Fruit fly (Drosophila melanogaster): ENCODE data around the gene lft.

lft gene

DNA sequence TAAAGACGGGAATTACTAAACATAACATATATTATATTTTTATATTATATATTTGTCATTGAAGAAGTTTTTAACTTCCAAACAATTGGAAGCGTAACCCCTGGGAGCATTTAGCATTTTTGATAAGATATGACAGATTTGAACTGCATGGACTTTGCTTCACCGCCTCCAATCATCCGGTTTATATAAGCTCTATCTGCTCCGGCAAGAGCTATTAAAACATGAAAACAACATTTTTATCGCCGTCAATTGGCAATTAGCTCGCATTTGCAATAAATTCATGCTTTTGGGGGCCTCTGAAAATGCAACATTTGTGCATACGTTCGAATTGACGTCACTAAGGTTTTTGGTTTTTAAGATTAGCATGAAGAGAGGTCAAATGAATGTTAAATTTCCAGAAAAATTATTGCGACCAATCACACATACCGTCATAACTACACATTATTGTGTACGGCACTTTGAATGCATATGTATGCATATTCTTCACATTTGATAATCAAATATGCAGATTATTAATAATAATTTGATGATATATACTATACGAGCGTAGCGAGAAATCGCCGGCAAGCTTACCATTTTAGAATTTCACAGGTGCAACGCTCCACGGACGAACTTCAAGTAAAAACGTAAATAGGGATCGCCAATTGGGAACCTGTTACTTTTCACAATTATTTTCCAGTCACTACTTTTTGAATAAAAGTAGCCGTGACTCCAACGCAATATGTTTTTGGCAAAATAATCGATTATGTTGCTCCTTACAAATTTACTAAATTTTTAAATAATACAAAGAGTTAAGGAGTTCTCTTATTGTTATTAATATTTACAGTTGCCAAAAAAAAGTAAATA is 31.6 kb downstream of the lft start, which contains the start of gene Mdh1:
TSS of gene Mdh1 (minus strand) at position 691 of the 846 bp plus-strand sequence.
- TF ChIP-seq Eip78C (GFP tag) (peak; percentile 64), vri (GFP tag; optimal IDR thresholded peaks at IDR 0.05) (peak; percentile 55), cyc (GFP tag; optimal IDR thresholded peaks at IDR 0.05) (no peak), CG6808 (GFP tag; optimal IDR thresholded peaks at IDR 0.05) (peak; percentile 4), ss (GFP tag; optimal IDR thresholded peaks at IDR 0.05) (peak; percentile 11 to 40), fd85E (GFP tag; optimal IDR thresholded peaks at IDR 0.05) (no peak), CG31627 (GFP tag; optimal IDR thresholded peaks at IDR 0.05) (no peak), Eip93F (GFP tag; optimal IDR thresholded peaks at IDR 0.05) (peak; percentile 18)

DNA sequence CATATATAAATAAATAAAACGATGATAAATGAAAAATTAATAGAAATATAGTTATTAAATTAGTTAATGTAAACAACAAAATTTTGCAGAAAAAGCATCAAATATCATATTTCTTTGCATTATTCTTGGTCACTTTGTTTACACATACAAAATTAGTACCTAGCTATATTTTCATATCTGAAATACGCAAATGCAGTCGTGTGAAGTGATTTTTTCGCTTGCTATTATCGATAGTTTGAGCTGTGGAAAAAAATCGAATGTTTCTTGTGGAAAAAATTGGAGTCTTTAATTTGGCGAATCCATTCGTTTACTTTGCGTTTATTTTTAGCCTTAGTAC is 32.2 kb downstream of the lft start, which contains the start of gene Cnot4:
TSS of gene Cnot4 (plus strand) at position 229 of the 337 bp plus-strand sequence.
- TF ChIP-seq ss (GFP tag; optimal IDR thresholded peaks at IDR 0.05) = no peak
- no peak for TF ChIP-seq Ets21C (GFP tag; optimal IDR thresholded peaks at IDR 0.05)
- no peak for TF ChIP-seq vri (GFP tag; optimal IDR thresholded peaks at IDR 0.05)
- no peak for TF ChIP-seq CG7368 (GFP tag; optimal IDR thresholded peaks at IDR 0.05)
- TF ChIP-seq Eip75B (GFP tag; optimal IDR thresholded peaks at IDR 0.05) = no peak
- no peak for TF ChIP-seq spab (GFP tag; optimal IDR thresholded peaks at IDR 0.05)
- TF ChIP-seq CG8632 (GFP tag; optimal IDR thresholded peaks at IDR 0.05) = no peak
- no peak for TF ChIP-seq CG11902 (GFP tag; optimal IDR thresholded peaks at IDR 0.05)
- no peak for TF ChIP-seq CG34406 (GFP tag; optimal IDR thresholded peaks at IDR 0.05)
- no peak for TF ChIP-seq Blimp-1 (GFP tag; optimal IDR thresholded peaks at IDR 0.05)
- no peak for TF ChIP-seq fkh (GFP tag; optimal IDR thresholded peaks at IDR 0.05)
- TF ChIP-seq achi (GFP tag; optimal IDR thresholded peaks at IDR 0.05) = no peak
- TF ChIP-seq CG8319 (GFP tag; optimal IDR thresholded peaks at IDR 0.05) = no peak
- TF ChIP-seq CG31627 (GFP tag; optimal IDR thresholded peaks at IDR 0.05) = no peak
- no peak for TF ChIP-seq CG6808 (GFP tag; optimal IDR thresholded peaks at IDR 0.05)

DNA sequence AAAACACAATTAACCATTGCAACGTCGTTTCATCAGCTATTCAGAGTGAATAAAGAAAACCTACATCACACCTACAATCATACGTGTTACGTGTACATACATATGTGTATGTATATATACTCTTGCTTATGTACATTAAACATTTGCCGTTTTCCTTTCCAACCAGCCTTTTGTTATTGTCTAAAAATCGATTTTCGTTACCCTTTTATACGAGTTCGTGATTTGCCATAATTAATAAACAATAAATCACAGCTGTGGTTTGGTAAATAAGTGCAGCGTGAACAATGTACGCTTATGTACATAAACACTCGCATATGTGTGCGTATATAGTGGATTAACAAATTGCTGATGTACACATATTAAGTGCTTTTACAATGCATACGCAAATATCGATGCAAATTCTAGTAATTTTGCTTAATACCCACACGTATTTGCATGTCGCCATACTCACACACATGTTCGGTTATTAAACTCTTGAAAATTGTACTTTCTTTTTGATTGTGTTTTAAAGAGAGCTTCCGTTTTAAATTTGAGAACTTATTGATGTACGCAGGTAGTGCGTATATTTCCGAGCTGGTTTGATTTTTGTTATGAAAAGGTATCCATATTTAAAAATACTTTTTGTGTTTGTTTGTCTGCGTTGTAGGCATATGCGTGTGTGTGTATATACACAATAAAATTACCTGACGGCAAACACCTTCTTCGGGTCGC is 32.8 kb downstream of the lft start:
- TF ChIP-seq CG3032 (tag; optimal IDR thresholded peaks at IDR 0.05) = no peak
- peak; percentile 83 for TF ChIP-seq fkh (GFP tag; optimal IDR thresholded peaks at IDR 0.05)
- no peak for TF ChIP-seq CG6808 (GFP tag; optimal IDR thresholded peaks at IDR 0.05)
- TF ChIP-seq Eip78C (GFP tag) = peak; percentile 46
- TF ChIP-seq acj6 (GFP tag; optimal IDR thresholded peaks at IDR 0.05) = no peak
- peak; percentile 14 for TF ChIP-seq esn (GFP tag; optimal IDR thresholded peaks at IDR 0.05)
- TF ChIP-seq CG1621 (tag; optimal IDR thresholded peaks at IDR 0.05) = no peak
- no peak for TF ChIP-seq achi (GFP tag; optimal IDR thresholded peaks at IDR 0.05)
- TF ChIP-seq CG9139 (GFP tag; optimal IDR thresholded peaks at IDR 0.05) = no peak
- peak; percentile 28 for TF ChIP-seq topi (GFP tag; optimal IDR thresholded peaks at IDR 0.05)
- no peak for TF ChIP-seq CG6854 (GFP tag; optimal IDR thresholded peaks at IDR 0.05)
- no peak for TF ChIP-seq Eip93F (GFP tag; optimal IDR thresholded peaks at IDR 0.05)
- no peak for TF ChIP-seq OdsH (GFP tag; optimal IDR thresholded peaks at IDR 0.05)
- peak; percentile 50 for TF ChIP-seq vri (GFP tag; optimal IDR thresholded peaks at IDR 0.05)
- TF ChIP-seq Smox (GFP tag; optimal IDR thresholded peaks at IDR 0.05) = no peak
- no peak for TF ChIP-seq Gug (GFP tag; IDR thresholded peaks at IDR 0.05)
- peak in 1 of 2 experiments; percentile 72 for TF ChIP-seq ss (GFP tag; optimal IDR thresholded peaks at IDR 0.05)

DNA sequence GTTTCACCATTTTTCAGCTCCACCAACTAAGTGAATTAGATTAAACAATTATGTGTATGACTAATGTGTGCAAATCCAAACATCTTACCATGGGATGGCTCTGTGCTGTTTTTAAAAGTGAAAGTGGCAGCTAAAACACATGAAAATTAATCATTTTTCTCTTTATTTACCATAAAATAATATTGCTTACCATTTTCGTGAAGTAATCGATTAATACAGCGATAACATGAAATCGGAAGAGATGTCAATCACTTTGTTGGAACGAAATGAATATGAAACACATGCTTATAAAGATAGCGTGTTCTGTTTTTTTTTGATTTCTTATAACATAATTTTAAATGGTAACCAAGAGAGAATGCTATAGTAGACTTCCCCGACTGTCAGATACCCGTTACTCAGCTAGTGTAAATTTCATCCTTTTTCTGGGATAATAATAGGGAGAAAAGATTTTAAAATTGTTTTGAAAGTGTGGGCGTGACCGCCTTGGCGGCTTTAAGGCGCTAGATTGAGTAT is 39.6 kb downstream of the lft start:
- TF ChIP-seq CG7368 (GFP tag; optimal IDR thresholded peaks at IDR 0.05) (no peak), fkh (GFP tag; optimal IDR thresholded peaks at IDR 0.05) (peak; percentile 9), spab (GFP tag; optimal IDR thresholded peaks at IDR 0.05) (no peak), CG31627 (GFP tag; optimal IDR thresholded peaks at IDR 0.05) (no peak), CG10669 (GFP tag; optimal IDR thresholded peaks at IDR 0.05) (peak; percentile 78), CG32006 (GFP tag; optimal IDR thresholded peaks at IDR 0.05) (no peak), CG10631 (GFP tag; optimal IDR thresholded peaks at IDR 0.05) (no peak), CG6163 (GFP tag; IDR thresholded peaks at IDR 0.05) (no peak), CG9139 (GFP tag; optimal IDR thresholded peaks at IDR 0.05) (no peak), Gug (GFP tag; IDR thresholded peaks at IDR 0.05) (no peak), CG15336 (GFP tag; IDR thresholded peaks at IDR 0.05) (no peak), Eip78C (GFP tag) (peak; percentile 50), CG3032 (tag; optimal IDR thresholded peaks at IDR 0.05) (no peak), acj6 (GFP tag; optimal IDR thresholded peaks at IDR 0.05) (no peak), CG4318 (GFP tag; optimal IDR thresholded peaks at IDR 0.05) (no peak), net (GFP tag; optimal IDR thresholded peaks at IDR 0.05) (no peak), fd59A (GFP tag; optimal IDR thresholded peaks at IDR 0.05) (no peak), esn (GFP tag; optimal IDR thresholded peaks at IDR 0.05) (no peak), Eip93F (GFP tag; optimal IDR thresholded peaks at IDR 0.05) (no peak)

Measured in whole organism, prepupa.